Fruit fly (Drosophila melanogaster) whole organism, embryonic: ENCODE data around the gene Als2.

Experiments used
- Awh ChIP-seq: fragments of 200-800 bp; sonication (Bioruptor generic); IDR thresholded peaks from 2 replicates; pipeline ENCODE4, ENCODE4 v1.3.6; 2022; ENCODE audit warnings: missing biosample characterization, missing genetic modification characterization
- CG10321 ChIP-seq: fragments of 200-800 bp; sonication (Bioruptor generic); IDR thresholded peaks from 2 replicates; pipeline ENCODE4 v1.3.6; 2022; ENCODE audit warnings: missing biosample characterization, missing genetic modification characterization
- CG10462 ChIP-seq: fragments of 200-800 bp; sonication (Bioruptor generic); optimal IDR thresholded peaks from 2 replicates; lab custom pipeline; 2016; ENCODE audit warnings: missing biosample characterization, missing genetic modification characterization
- CG11093 ChIP-seq: fragments of 200-800 bp; sonication (Bioruptor generic); IDR thresholded peaks from 3 replicates; pipeline ENCODE4 v1.3.6; 2022; ENCODE audit warnings: missing biosample characterization, missing genetic modification characterization
- CG11456 ChIP-seq: fragments of 200-800 bp; sonication (Bioruptor generic); IDR thresholded peaks from 3 replicates; pipeline ENCODE4 v1.3.6; 2022; ENCODE audit warnings: missing biosample characterization, missing genetic modification characterization
- CG12155 ChIP-seq: fragments of 200-800 bp; sonication (Bioruptor generic); optimal IDR thresholded peaks from 3 replicates; lab custom pipeline; 2016; ENCODE audit warnings: missing biosample characterization, missing genetic modification characterization
- CG12219 ChIP-seq: fragments of 200-800 bp; sonication (Bioruptor generic); optimal IDR thresholded peaks from 3 replicates; lab custom pipeline; 2018; ENCODE audit warnings: missing biosample characterization, mild to moderate bottlenecking, missing genetic modification characterization
- CG12299 ChIP-seq: fragments of 200-800 bp; sonication (Bioruptor generic); optimal IDR thresholded peaks from 2 replicates; lab custom pipeline; 2018; ENCODE audit warnings: missing biosample characterization, mild to moderate bottlenecking, missing genetic modification characterization
- CG14667 ChIP-seq: fragments of 200-800 bp; sonication (Bioruptor generic); IDR thresholded peaks from 2 replicates; pipeline ENCODE4 v1.3.6; 2022; ENCODE audit warnings: missing biosample characterization, missing genetic modification characterization
- CG15696 ChIP-seq: fragments of 200-800 bp; sonication (Bioruptor generic); optimal IDR thresholded peaks from 2 replicates; lab custom pipeline; 2019; ENCODE audit warnings: missing biosample characterization, mild to moderate bottlenecking, missing genetic modification characterization, moderate library complexity
- CG1647 ChIP-seq: fragments of 200-800 bp; sonication (Bioruptor generic); optimal IDR thresholded peaks from 3 replicates; lab custom pipeline; 2016; ENCODE audit warnings: missing biosample characterization, missing genetic modification characterization
- CG16779 ChIP-seq: fragments of 200-800 bp; sonication (Bioruptor generic); IDR thresholded peaks from 2 replicates; pipeline ENCODE4 v1.3.6; 2022; ENCODE audit warnings: missing biosample characterization, missing genetic modification characterization
- CG16863 ChIP-seq: fragments of 200-800 bp; sonication (Bioruptor generic); optimal IDR thresholded peaks from 3 replicates; lab custom pipeline; 2016; ENCODE audit warnings: missing biosample characterization, missing genetic modification characterization
- CG17361 ChIP-seq: fragments of 200-800 bp; sonication (Bioruptor generic); IDR thresholded peaks from 3 replicates; pipeline ENCODE4 v1.3.6; 2022; ENCODE audit warnings: missing biosample characterization, missing genetic modification characterization
- CG3838 ChIP-seq: fragments of 200-800 bp; sonication (Bioruptor generic); optimal IDR thresholded peaks from 3 replicates; lab custom pipeline; 2016; ENCODE audit warnings: missing biosample characterization, missing genetic modification characterization
- CG4328 ChIP-seq: fragments of 200-800 bp; sonication (Bioruptor generic); optimal IDR thresholded peaks from 3 replicates; lab custom pipeline; 2017; ENCODE audit warnings: missing biosample characterization, missing genetic modification reagents, missing genetic modification characterization
- CG4360 ChIP-seq: fragments of 200-800 bp; sonication (Bioruptor generic); IDR thresholded peaks from 2 replicates; pipeline ENCODE4 v1.3.6; 2022; ENCODE audit warnings: missing biosample characterization, missing genetic modification characterization
- CG6689 ChIP-seq: fragments of 200-800 bp; sonication (Bioruptor generic); IDR thresholded peaks from 2 replicates; pipeline ENCODE4 v1.3.6; 2022; ENCODE audit warnings: missing biosample characterization, missing genetic modification characterization
- CG8281 ChIP-seq: fragments of 200-800 bp; sonication (Bioruptor generic); optimal IDR thresholded peaks from 2 replicates; lab custom pipeline; 2018; ENCODE audit warnings: missing biosample characterization, mild to moderate bottlenecking, missing genetic modification characterization, moderate library complexity
- CG8290 ChIP-seq, 3 experiments: fragments of 200-800 bp; sonication (Bioruptor generic); optimal IDR thresholded peaks; 2 replicates each; lab custom pipeline; 2016 to 2019; ENCODE audit warnings: missing biosample characterization in 3 of 3, missing genetic modification characterization in 3 of 3, mild to moderate bottlenecking in 2 of 3, moderate library complexity in 1 of 3
- CkIIα-i1 ChIP-seq: fragments of 200-800 bp; sonication (Bioruptor generic); IDR thresholded peaks from 2 replicates; pipeline ENCODE4 v1.3.6; 2022; ENCODE audit warnings: missing biosample characterization, missing genetic modification characterization
- CrebB ChIP-seq: fragments of 200-800 bp; sonication (Bioruptor generic); optimal IDR thresholded peaks from 3 replicates; lab custom pipeline; 2018; ENCODE audit warnings: missing biosample characterization, mild to moderate bottlenecking, missing genetic modification characterization
- D ChIP-seq, 2 experiments: fragments of 200-800 bp in 1 of 2; fragments of >200 bp in 1 of 2; sonication (Bioruptor generic) in 1 of 2; optimal IDR thresholded peaks; 2 replicates in 1 of 2; 3 replicates in 1 of 2; lab custom pipeline; 2017; ENCODE audit warnings: mild to moderate bottlenecking in 1 of 2, missing biosample characterization in 1 of 2, missing genetic modification characterization in 1 of 2, missing genetic modification reagents in 1 of 2
- Dad ChIP-seq: fragments of 200-800 bp; sonication (Bioruptor generic); optimal IDR thresholded peaks from 3 replicates; lab custom pipeline; 2016; ENCODE audit warnings: missing biosample characterization, missing genetic modification characterization
- E2f1 ChIP-seq: fragments of 200-800 bp; sonication (Bioruptor generic); IDR thresholded peaks from 2 replicates; pipeline ENCODE4 v1.3.6; 2022; ENCODE audit warnings: missing biosample characterization, missing genetic modification characterization
- HmgD ChIP-seq: fragments of 200-800 bp; sonication (Bioruptor generic); optimal IDR thresholded peaks from 3 replicates; lab custom pipeline; 2016; ENCODE audit warnings: missing biosample characterization, missing genetic modification characterization
- Hsf ChIP-seq: fragments of 200-800 bp; sonication (Bioruptor generic); optimal IDR thresholded peaks from 3 replicates; lab custom pipeline; 2016; ENCODE audit warnings: missing biosample characterization, missing genetic modification characterization
- MESR4 ChIP-seq: fragments of 200-800 bp; sonication (Bioruptor generic); optimal IDR thresholded peaks from 2 replicates; lab custom pipeline; 2018; ENCODE audit warnings: missing biosample characterization, mild to moderate bottlenecking, missing genetic modification characterization, moderate library complexity
- Nf-YA ChIP-seq: fragments of 200-800 bp; sonication (Bioruptor generic); IDR thresholded peaks from 2 replicates; pipeline ENCODE4 v1.3.6; 2022; ENCODE audit warnings: missing biosample characterization, missing genetic modification characterization
- Scr ChIP-seq: fragments of 200-800 bp; sonication (Bioruptor generic); IDR thresholded peaks from 2 replicates; pipeline ENCODE4 v1.3.6; 2022; ENCODE audit warnings: missing biosample characterization, missing genetic modification characterization; ENCODE audit not compliant: partially characterized antibody
- Sox102F ChIP-seq: fragments of 200-800 bp; sonication (Bioruptor generic); optimal IDR thresholded peaks from 2 replicates; lab custom pipeline; 2018; ENCODE audit warnings: missing biosample characterization, mild to moderate bottlenecking, missing genetic modification characterization, moderate library complexity
- Vsx1 ChIP-seq: fragments of 200-800 bp; sonication (Bioruptor generic); optimal IDR thresholded peaks from 2 replicates; lab custom pipeline; 2017; ENCODE audit warnings: missing biosample characterization, mild to moderate bottlenecking, missing genetic modification characterization, missing genetic modification reagents
- ase ChIP-seq: fragments of 200-800 bp; sonication (Bioruptor generic); IDR thresholded peaks from 3 replicates; pipeline ENCODE4 v1.3.6; 2022; ENCODE audit warnings: missing biosample characterization, missing genetic modification characterization
- bbx ChIP-seq: fragments of 200-800 bp; sonication (Bioruptor generic); IDR thresholded peaks from 2 replicates; pipeline ENCODE4 v1.3.6; 2022; ENCODE audit warnings: missing biosample characterization, missing genetic modification characterization; ENCODE audit not compliant: partially characterized antibody
- bowl ChIP-seq: fragments of 200-800 bp; sonication (Bioruptor generic); IDR thresholded peaks from 2 replicates; pipeline ENCODE4 v1.3.6; 2022; ENCODE audit warnings: missing biosample characterization, missing genetic modification characterization
- cg ChIP-seq: fragments of 200-800 bp; sonication (Bioruptor generic); optimal IDR thresholded peaks from 3 replicates; lab custom pipeline; 2019; ENCODE audit warnings: missing biosample characterization, mild to moderate bottlenecking, missing genetic modification characterization, moderate library complexity
- dati ChIP-seq: fragments of 200-800 bp; sonication (Bioruptor generic); IDR thresholded peaks from 2 replicates; pipeline ENCODE4 v1.3.6; 2022; ENCODE audit warnings: missing biosample characterization, missing genetic modification characterization
- dmrt11E ChIP-seq: fragments of 200-800 bp; sonication (Bioruptor generic); optimal IDR thresholded peaks from 3 replicates; lab custom pipeline; 2018; ENCODE audit warnings: missing biosample characterization, mild to moderate bottlenecking, missing genetic modification characterization, moderate library complexity
- eve ChIP-seq, 2 experiments: fragments of >200 bp; optimal IDR thresholded peaks; 2 replicates each; lab custom pipeline; 2017; ENCODE audit warnings: missing biosample characterization in 2 of 2, missing genetic modification characterization in 2 of 2
- fu2 ChIP-seq: fragments of 200-800 bp; sonication (Bioruptor generic); optimal IDR thresholded peaks from 2 replicates; lab custom pipeline; 2016; ENCODE audit warnings: missing biosample characterization, missing genetic modification characterization
- gro ChIP-seq: fragments of 200-800 bp; sonication (Bioruptor generic); optimal IDR thresholded peaks from 2 replicates; lab custom pipeline; 2016; ENCODE audit warnings: missing biosample characterization, missing genetic modification characterization
- hb ChIP-seq: fragments of 200-800 bp; sonication (Bioruptor generic); IDR thresholded peaks from 3 replicates; pipeline ENCODE4 v1.3.6; 2022; ENCODE audit warnings: missing biosample characterization, missing genetic modification characterization; ENCODE audit not compliant: partially characterized antibody
- hth ChIP-seq: fragments of >200 bp; optimal IDR thresholded peaks from 2 replicates; lab custom pipeline; 2017; ENCODE audit warnings: inconsistent platforms
- jing ChIP-seq: fragments of 200-800 bp; sonication (Bioruptor generic); optimal IDR thresholded peaks from 2 replicates; lab custom pipeline; 2018; ENCODE audit warnings: missing biosample characterization, mild to moderate bottlenecking, missing genetic modification characterization
- mld ChIP-seq: fragments of 200-800 bp; sonication (Bioruptor generic); IDR thresholded peaks from 3 replicates; pipeline ENCODE4 v1.3.6; 2022; ENCODE audit warnings: missing biosample characterization, missing genetic modification characterization; ENCODE audit not compliant: partially characterized antibody
- otp ChIP-seq: fragments of 200-800 bp; sonication (Bioruptor generic); IDR thresholded peaks from 3 replicates; pipeline ENCODE4, ENCODE4 v1.3.6; 2022; ENCODE audit warnings: missing biosample characterization, missing genetic modification characterization
- schlank ChIP-seq: fragments of 200-800 bp; sonication (Bioruptor generic); optimal IDR thresholded peaks from 2 replicates; lab custom pipeline; 2018; ENCODE audit warnings: missing biosample characterization, mild to moderate bottlenecking, missing genetic modification characterization
- shn ChIP-seq: fragments of 200-800 bp; sonication (Bioruptor generic); optimal IDR thresholded peaks from 3 replicates; lab custom pipeline; 2016; ENCODE audit warnings: missing biosample characterization, missing genetic modification characterization
- tap ChIP-seq: fragments of 200-800 bp; optimal IDR thresholded peaks from 3 replicates; lab custom pipeline; 2019; ENCODE audit warnings: missing biosample characterization, mild to moderate bottlenecking, missing genetic modification characterization, moderate library complexity
- usp ChIP-seq: fragments of >200 bp; optimal IDR thresholded peaks from 2 replicates; lab custom pipeline; 2017; ENCODE audit warnings: missing biosample characterization, missing genetic modification characterization
- wdn ChIP-seq: fragments of 200-800 bp; sonication (Bioruptor generic); IDR thresholded peaks from 2 replicates; pipeline ENCODE4 v1.3.6; 2022; ENCODE audit warnings: missing biosample characterization, missing genetic modification characterization
- wor ChIP-seq: fragments of 200-800 bp; sonication (Bioruptor generic); IDR thresholded peaks from 2 replicates; pipeline ENCODE4 v1.3.6; 2022; ENCODE audit warnings: missing biosample characterization, missing genetic modification characterization

Gene Als2

DNA sequence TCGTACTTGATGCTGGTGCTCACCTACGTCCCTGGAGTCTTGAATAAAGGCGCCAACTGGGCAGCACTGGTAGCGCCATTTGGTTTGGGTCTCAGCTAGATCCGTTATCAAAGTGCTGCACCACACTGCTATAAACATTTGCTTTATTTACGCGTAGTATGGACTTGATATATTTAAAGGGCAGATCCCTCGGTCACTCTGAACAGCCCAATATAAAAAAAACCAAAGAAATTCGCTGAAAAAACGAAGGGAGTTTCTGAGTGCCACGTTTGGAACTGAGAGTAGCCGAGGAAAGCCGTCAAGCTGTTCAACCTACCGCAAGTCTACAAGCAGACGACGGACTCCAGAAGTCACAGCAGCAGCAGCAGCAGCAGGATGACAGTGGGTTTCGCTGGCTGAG lies 38.7 kb downstream of the Als2 start, which contains the start of gene Atox1 (continued):
- TF ChIP-seq CG11093 (GFP tag; lab: Robert Waterston, UW) (no peak), CG16863 (GFP tag; lab: Kevin White, UChicago) (no peak), bowl (GFP tag; lab: Robert Waterston, UW) (no peak), E2f1 (GFP tag; lab: Robert Waterston, UW) (peak; percentile 43; the same call in 1 of the 2 replicates), HmgD (peak; percentile 88), dmrt11E (no peak), dati (GFP tag; lab: Robert Waterston, UW) (no peak), CG12155 (GFP tag; lab: Kevin White, UChicago) (peak; percentile 12), Dad (GFP tag; lab: Kevin White, UChicago) (no peak), CrebB (tag; lab: Kevin White, UChicago) (peak; percentile 55), hth (lab: Kevin White, UChicago) (no peak), Vsx1 (GFP tag; lab: Kevin White, UChicago) (no peak), Nf-YA (GFP tag; lab: Robert Waterston, UW) (no peak), CG11456 (GFP tag; lab: Robert Waterston, UW) (peak; percentile 68; the same call in 2 of the 3 replicates), D (optimal IDR thresholded peaks at IDR 0.05; lab: Kevin White, UChicago) (no peak), D (GFP tag; optimal IDR thresholded peaks at IDR 0.05; lab: Kevin White, UChicago) (no peak), MESR4 (GFP tag; lab: Kevin White, UChicago) (peak; percentile 75), CG17361 (GFP tag; lab: Robert Waterston, UW) (peak; percentile 49; the same call in 1 of the 3 replicates), otp (no peak), mld (GFP tag; lab: Robert Waterston, UW) (no peak), CG12219 (GFP tag; lab: Kevin White, UChicago) (no peak), CkIIα-i1 (no peak), CG8281 (tag; lab: Kevin White, UChicago) (no peak), CG12299 (tag; lab: Kevin White, UChicago) (no peak), wor (no peak), CG16779 (GFP tag; lab: Robert Waterston, UW) (no peak), ase (GFP tag; lab: Robert Waterston, UW) (no peak), bbx (GFP tag; lab: Robert Waterston, UW) (no peak), CG8290 (GFP tag; optimal IDR thresholded peaks at IDR 0.05; lab: Kevin White, UChicago) (peak; percentile 27), CG8290 (tag; optimal IDR thresholded peaks at IDR 0.05; lab: Kevin White, UChicago) (peak in 1 of 2 experiments; percentile 86), CG3838 (no peak), CG4328 (GFP tag; lab: Kevin White, UChicago) (peak; percentile 43), eve (GFP tag; optimal IDR thresholded peaks at IDR 0.05; lab: Kevin White, UChicago) (no peak), Hsf (GFP tag; lab: Kevin White, UChicago) (peak; percentile 16), gro (GFP tag; lab: Kevin White, UChicago) (peak; percentile 6), Scr (GFP tag; lab: Robert Waterston, UW) (0 out of 2 replicates have a peak, but pooled peaks have one; percentile 16), CG1647 (GFP tag; lab: Kevin White, UChicago) (no peak), Sox102F (no peak), schlank (no peak), fu2 (GFP tag; lab: Kevin White, UChicago) (no peak), jing (GFP tag; lab: Kevin White, UChicago) (no peak), CG4360 (GFP tag; lab: Robert Waterston, UW) (no peak), tap (no peak), cg (GFP tag; lab: Kevin White, UChicago) (no peak), CG15696 (tag; lab: Kevin White, UChicago) (no peak), shn (GFP tag; lab: Kevin White, UChicago) (no peak), CG6689 (GFP tag; lab: Robert Waterston, UW) (no peak), CG10462 (GFP tag; lab: Kevin White, UChicago) (no peak), usp (GFP tag; lab: Kevin White, UChicago) (no peak), wdn (GFP tag; lab: Robert Waterston, UW) (no peak), hb (GFP tag; lab: Robert Waterston, UW) (no peak), CG10321 (GFP tag; lab: Robert Waterston, UW) (no peak), CG14667 (GFP tag; lab: Robert Waterston, UW) (no peak), Awh (GFP tag; lab: Robert Waterston, UW) (no peak)
